Fruit fly (Drosophila melanogaster): ENCODE data around the gene cdm.

DNA sequence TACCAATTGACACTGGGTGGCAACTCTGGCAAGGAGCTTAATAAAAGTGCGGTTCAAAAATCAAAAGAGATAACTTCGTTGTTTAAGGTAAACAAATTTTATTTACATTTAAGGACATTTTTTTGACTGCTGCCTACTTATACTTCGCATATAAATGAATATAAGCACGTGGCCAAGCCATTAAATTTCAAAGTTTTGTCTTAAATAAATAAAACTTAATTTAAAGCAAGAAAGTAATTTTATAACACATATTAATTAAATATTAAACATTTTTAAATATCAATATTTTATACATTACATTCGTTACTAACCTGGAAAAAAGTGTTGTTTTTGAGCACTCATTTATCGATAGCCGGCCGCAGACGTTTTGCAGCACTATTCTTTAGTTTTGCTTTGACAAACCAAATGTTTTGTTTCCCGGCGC, 5.4 kb upstream of the cdm start, which contains the start of the genes CG12321 and MED17:
- TF ChIP-seq pan (optimal IDR thresholded peaks at IDR 0.05) (no peak), psq (optimal IDR thresholded peaks at IDR 0.05) (no peak), EcR (GFP tag; optimal IDR thresholded peaks at IDR 0.05) (no peak), usp (GFP tag; optimal IDR thresholded peaks at IDR 0.05) (no peak)
